Fruit fly (Drosophila melanogaster) whole organism, wandering third instar larva: ENCODE data around the gene CG17294.

Experiments
- Abd-B ChIP-seq: fragments of >200 bp; optimal IDR thresholded peaks from 2 replicates; lab custom pipeline; 2017; ENCODE audit warnings: missing biosample characterization, missing genetic modification characterization
- CG32264 ChIP-seq: fragments of 200-800 bp; sonication (Bioruptor generic); optimal IDR thresholded peaks from 2 replicates; lab custom pipeline; 2016; ENCODE audit warnings: missing biosample characterization, missing genetic modification characterization
- CG9705 ChIP-seq: fragments of 200-800 bp; sonication (Bioruptor generic); optimal IDR thresholded peaks from 2 replicates; lab custom pipeline; 2018; ENCODE audit warnings: missing biosample characterization, mild to moderate bottlenecking, missing genetic modification characterization
- CrebA ChIP-seq: fragments of 200-800 bp; sonication (Bioruptor generic); optimal IDR thresholded peaks from 2 replicates; lab custom pipeline; 2016; ENCODE audit warnings: missing biosample characterization, mild to moderate bottlenecking, missing genetic modification characterization, borderline replicate concordance
- Dfd ChIP-seq: fragments of >200 bp; optimal IDR thresholded peaks from 2 replicates; lab custom pipeline; 2017; ENCODE audit warnings: missing biosample characterization, missing genetic modification characterization
- Dif ChIP-seq: fragments of 200-275, 200-300 bp; sonication (Bioruptor generic); optimal IDR thresholded peaks from 2 replicates; lab custom pipeline; 2018; ENCODE audit warnings: missing biosample characterization, missing genetic modification characterization; ENCODE audit not compliant: partially characterized antibody
- GATAd ChIP-seq: sonication (Bioruptor generic); optimal IDR thresholded peaks from 2 replicates; lab custom pipeline; 2016; ENCODE audit warnings: missing biosample characterization, missing genetic modification characterization
- HLH106 ChIP-seq: fragments of 200-800 bp; optimal IDR thresholded peaks from 3 replicates; lab custom pipeline; 2019; ENCODE audit warnings: missing biosample characterization, mild to moderate bottlenecking, missing genetic modification characterization, moderate library complexity
- Hnf4 ChIP-seq: fragments of 200-800 bp; sonication (Bioruptor generic); optimal IDR thresholded peaks from 2 replicates; lab custom pipeline; 2016; ENCODE audit warnings: missing biosample characterization, mild to moderate bottlenecking, missing genetic modification characterization
- Hr78 ChIP-seq: fragments of >200 bp; optimal IDR thresholded peaks from 2 replicates; lab custom pipeline; 2017; ENCODE audit warnings: missing biosample characterization, missing genetic modification characterization
- Hr83 ChIP-seq: fragments of 200-300 bp; sonication (Bioruptor generic); optimal IDR thresholded peaks from 2 replicates; lab custom pipeline; 2016; ENCODE audit warnings: missing biosample characterization, mild to moderate bottlenecking, missing genetic modification characterization, moderate library complexity; ENCODE audit not compliant: poor library complexity, severe bottlenecking
- Jra ChIP-seq: sonication (Bioruptor generic); optimal IDR thresholded peaks from 2 replicates; lab custom pipeline; 2016; ENCODE audit warnings: missing biosample characterization, missing genetic modification characterization
- Mio ChIP-seq: sonication (Bioruptor generic); optimal IDR thresholded peaks from 2 replicates; lab custom pipeline; 2016; ENCODE audit warnings: missing biosample characterization, missing genetic modification characterization
- Myc ChIP-seq: fragments of >200 bp; optimal IDR thresholded peaks from 2 replicates; lab custom pipeline; 2017
- N ChIP-seq: fragments of >200 bp; optimal IDR thresholded peaks from 2 replicates; lab custom pipeline; 2018; ENCODE audit warnings: missing biosample characterization, missing external identifiers, missing genetic modification characterization
- OdsH ChIP-seq: fragments of 200-800 bp; sonication (Bioruptor generic); optimal IDR thresholded peaks from 2 replicates; lab custom pipeline; 2016; ENCODE audit warnings: missing biosample characterization, mild to moderate bottlenecking, missing genetic modification characterization
- Rel ChIP-seq, 2 experiments: fragments of 200-800 bp; sonication (Bioruptor generic) in 1 of 2; optimal IDR thresholded peaks; 2 replicates in 1 of 2; 3 replicates in 1 of 2; lab custom pipeline; 2016 to 2019; ENCODE audit warnings: mild to moderate bottlenecking in 2 of 2, missing biosample characterization in 2 of 2, missing genetic modification characterization in 2 of 2, moderate library complexity in 1 of 2
- Sp1 ChIP-seq: fragments of 200-800 bp; sonication (Bioruptor generic); optimal IDR thresholded peaks from 3 replicates; lab custom pipeline; 2019; ENCODE audit warnings: missing biosample characterization, mild to moderate bottlenecking, missing genetic modification characterization, moderate library complexity
- Vsx2 ChIP-seq: fragments of 200-300, 225-300 bp; sonication (Bioruptor generic); optimal IDR thresholded peaks from 2 replicates; lab custom pipeline; 2018; ENCODE audit warnings: missing biosample characterization, missing genetic modification characterization; ENCODE audit not compliant: partially characterized antibody
- br ChIP-seq: fragments of 200-800 bp; sonication (Bioruptor generic); optimal IDR thresholded peaks from 2 replicates; lab custom pipeline; 2016; ENCODE audit warnings: missing biosample characterization, missing genetic modification characterization
- brk ChIP-seq: fragments of 200-800 bp; sonication (Bioruptor generic); optimal IDR thresholded peaks from 2 replicates; lab custom pipeline; 2016; ENCODE audit warnings: missing biosample characterization, mild to moderate bottlenecking, missing genetic modification characterization
- dl ChIP-seq, 2 experiments: fragments of 175-275, 200-275 bp in 1 of 2; fragments of 200-275 bp in 1 of 2; sonication (Bioruptor generic); optimal IDR thresholded peaks; lab custom pipeline; 2018; ENCODE audit warnings: mild to moderate bottlenecking in 2 of 2, missing biosample characterization in 2 of 2, missing genetic modification characterization in 2 of 2, moderate library complexity in 2 of 2; ENCODE audit not compliant: partially characterized antibody in 2 of 2, insufficient read depth in 1 of 2
- dmrt93B ChIP-seq: fragments of 200-800 bp; sonication (Bioruptor generic); optimal IDR thresholded peaks from 2 replicates; lab custom pipeline; 2018; ENCODE audit warnings: missing biosample characterization, mild to moderate bottlenecking, missing genetic modification characterization
- dsf ChIP-seq: sonication (Bioruptor generic); optimal IDR thresholded peaks from 2 replicates; lab custom pipeline; 2016; ENCODE audit warnings: missing biosample characterization, missing genetic modification characterization, borderline replicate concordance
- ey ChIP-seq: fragments of 200-800 bp; sonication (Bioruptor generic); optimal IDR thresholded peaks from 2 replicates; lab custom pipeline; 2016; ENCODE audit warnings: missing biosample characterization, missing genetic modification characterization
- foxo ChIP-seq, 2 experiments: fragments of 200-800 bp; sonication (Bioruptor generic); optimal IDR thresholded peaks; 2 replicates in 1 of 2; 3 replicates in 1 of 2; lab custom pipeline; 2016 to 2017; ENCODE audit warnings: missing biosample characterization in 2 of 2, missing genetic modification characterization in 2 of 2
- fru ChIP-seq: fragments of 200-800 bp; sonication (Bioruptor generic); optimal IDR thresholded peaks from 3 replicates; lab custom pipeline; 2016; ENCODE audit warnings: missing biosample characterization, mild to moderate bottlenecking, missing genetic modification characterization
- h ChIP-seq: fragments of 200-800 bp; sonication (Bioruptor generic); optimal IDR thresholded peaks from 3 replicates; lab custom pipeline; 2016; ENCODE audit warnings: missing biosample characterization, mild to moderate bottlenecking, missing genetic modification characterization
- jim ChIP-seq: fragments of 175-275, 200-325 bp; sonication (Bioruptor generic); optimal IDR thresholded peaks from 2 replicates; lab custom pipeline; 2016; ENCODE audit warnings: missing biosample characterization, mild to moderate bottlenecking, missing genetic modification characterization
- lola ChIP-seq: fragments of >200 bp; optimal IDR thresholded peaks from 2 replicates; lab custom pipeline; 2017; ENCODE audit warnings: missing biosample characterization, missing genetic modification characterization
- pan ChIP-seq: fragments of >200 bp; optimal IDR thresholded peaks from 2 replicates; lab custom pipeline; 2017
- psq ChIP-seq: fragments of 200-800 bp; sonication (Bioruptor generic); optimal IDR thresholded peaks from 3 replicates; lab custom pipeline; 2017; ENCODE audit warnings: missing biosample characterization, mild to moderate bottlenecking, missing genetic modification characterization, moderate library complexity
- rgr ChIP-seq: fragments of 200-800 bp; sonication (Bioruptor generic); optimal IDR thresholded peaks from 3 replicates; lab custom pipeline; 2016; ENCODE audit warnings: missing biosample characterization, mild to moderate bottlenecking, missing genetic modification characterization
- sage ChIP-seq: fragments of 200-800 bp; sonication (Bioruptor generic); optimal IDR thresholded peaks from 2 replicates; lab custom pipeline; 2016; ENCODE audit warnings: missing biosample characterization, mild to moderate bottlenecking, missing genetic modification characterization
- sv ChIP-seq: fragments of 200-800 bp; sonication (Bioruptor generic); optimal IDR thresholded peaks from 3 replicates; lab custom pipeline; 2016; ENCODE audit warnings: missing biosample characterization, missing genetic modification characterization
- tai ChIP-seq: sonication (Bioruptor generic); optimal IDR thresholded peaks from 2 replicates; lab custom pipeline; 2016; ENCODE audit warnings: missing biosample characterization, missing genetic modification characterization
- usp ChIP-seq: fragments of >200 bp; optimal IDR thresholded peaks from 2 replicates; lab custom pipeline; 2017; ENCODE audit warnings: missing biosample characterization, missing genetic modification characterization
- woc ChIP-seq: sonication (Bioruptor generic); optimal IDR thresholded peaks from 2 replicates; lab custom pipeline; 2016; ENCODE audit warnings: missing biosample characterization, mild to moderate bottlenecking, missing genetic modification characterization

CG17294 gene

DNA sequence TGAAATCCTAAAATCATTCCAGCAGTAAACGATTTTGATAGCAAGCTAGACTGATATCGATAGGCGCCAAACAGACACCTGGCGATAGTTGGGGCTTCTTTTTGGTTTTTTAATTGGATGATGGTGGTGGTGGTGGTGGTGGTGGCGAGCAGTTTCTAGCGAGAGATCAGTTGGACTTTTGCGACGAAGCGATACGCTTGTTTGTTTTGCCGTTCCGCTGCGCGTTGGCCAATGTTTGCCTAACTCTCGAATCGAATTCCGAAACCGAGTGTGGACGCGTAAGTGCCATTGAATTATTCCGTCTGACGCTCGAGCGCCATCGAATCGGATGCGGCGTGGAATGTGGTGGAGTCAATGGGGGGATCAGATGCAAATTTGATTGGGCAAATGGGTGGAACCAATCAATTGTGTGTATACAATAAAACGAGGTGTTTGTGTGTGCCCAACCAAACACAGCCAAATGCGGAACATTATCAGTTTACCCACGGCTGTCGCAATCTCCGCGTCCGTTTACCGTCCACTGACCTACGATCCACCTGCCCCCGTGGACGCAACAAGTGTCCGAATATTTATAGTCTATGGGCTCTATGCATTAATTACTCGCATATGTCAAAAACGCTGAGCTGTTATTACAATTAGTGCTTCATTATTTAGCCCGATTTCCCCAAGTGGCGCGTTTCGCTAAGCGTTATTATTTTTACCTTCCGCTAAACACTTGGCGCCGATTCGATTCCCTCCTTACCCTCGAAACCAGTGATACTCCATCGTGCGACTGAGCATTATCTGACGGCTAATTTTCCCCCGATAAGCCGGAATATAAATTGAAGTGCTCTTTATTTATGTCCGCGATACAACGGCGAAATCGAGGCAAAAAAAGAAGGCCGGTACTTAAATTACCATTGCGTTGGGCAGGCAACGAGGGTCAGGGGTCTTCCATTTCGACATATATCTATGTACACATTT lies 6.2 kb upstream of the CG17294 start, which contains the start of gene CG17292:
Gene CG17292, plus strand, starts transcription at position 91 of the 963 bp plus-strand sequence.
- TF ChIP-seq rgr (GFP tag; lab: Kevin White, UChicago) (peak; percentile 49), Hr78 (GFP tag; lab: Kevin White, UChicago) (no peak), Mio (GFP tag; lab: Kevin White, UChicago) (no peak), Hr83 (GFP tag; lab: Kevin White, UChicago) (peak; percentile 3), CrebA (GFP tag; lab: Kevin White, UChicago) (no peak), dsf (GFP tag; lab: Kevin White, UChicago) (no peak), Sp1 (GFP tag; lab: Kevin White, UChicago) (no peak), Abd-B (GFP tag; lab: Kevin White, UChicago) (no peak), GATAd (GFP tag; lab: Kevin White, UChicago) (no peak), Myc (lab: Kevin White, UChicago) (no peak), tai (GFP tag; lab: Kevin White, UChicago) (no peak), h (GFP tag; lab: Kevin White, UChicago) (peak; percentile 41), usp (GFP tag; lab: Kevin White, UChicago) (no peak), HLH106 (tag; lab: Kevin White, UChicago) (no peak), Hnf4 (GFP tag; lab: Kevin White, UChicago) (peak; percentile 55), dl (GFP tag; optimal IDR thresholded peaks at IDR 0.05; lab: Kevin White, UChicago; ENCODE audit: insufficient read depth in 1 of 2, partially characterized antibody in 2 of 2) (no peak), fru (GFP tag; lab: Kevin White, UChicago) (no peak), foxo (GFP tag; optimal IDR thresholded peaks at IDR 0.05; lab: Kevin White, UChicago) (peak in 1 of 2 experiments; percentile 17), pan (lab: Kevin White, UChicago) (no peak), CG32264 (no peak), woc (GFP tag; lab: Kevin White, UChicago) (no peak), psq (GFP tag; lab: Kevin White, UChicago) (no peak), Vsx2 (GFP tag; lab: Kevin White, UChicago) (peak; percentile 98), N (GFP tag; lab: Kevin White, UChicago) (no peak), jim (GFP tag; lab: Kevin White, UChicago) (no peak), Dfd (GFP tag; lab: Kevin White, UChicago) (no peak), Jra (no peak), brk (no peak), OdsH (GFP tag; lab: Kevin White, UChicago) (peak; percentile 68), dmrt93B (GFP tag; lab: Kevin White, UChicago) (no peak), ey (GFP tag; lab: Kevin White, UChicago) (no peak), sv (no peak), Dif (peak; percentile 87), CG9705 (GFP tag; lab: Kevin White, UChicago) (no peak), Rel (GFP tag; optimal IDR thresholded peaks at IDR 0.05; lab: Kevin White, UChicago) (no peak), Rel (tag; optimal IDR thresholded peaks at IDR 0.05; lab: Kevin White, UChicago) (peak; percentile 48), lola (no peak), br (GFP tag; lab: Kevin White, UChicago) (peak; percentile 15), sage (GFP tag; lab: Kevin White, UChicago) (no peak)
